Worm (Caenorhabditis elegans): ENCODE results near the gene Y55B1BR.6.
"Not testable (repeated sequence)": the region's sequence is repeated elsewhere in the genome, so short reads cannot be mapped to it uniquely, and the experiment has no call there.

Gene Y55B1BR.6

DNA sequence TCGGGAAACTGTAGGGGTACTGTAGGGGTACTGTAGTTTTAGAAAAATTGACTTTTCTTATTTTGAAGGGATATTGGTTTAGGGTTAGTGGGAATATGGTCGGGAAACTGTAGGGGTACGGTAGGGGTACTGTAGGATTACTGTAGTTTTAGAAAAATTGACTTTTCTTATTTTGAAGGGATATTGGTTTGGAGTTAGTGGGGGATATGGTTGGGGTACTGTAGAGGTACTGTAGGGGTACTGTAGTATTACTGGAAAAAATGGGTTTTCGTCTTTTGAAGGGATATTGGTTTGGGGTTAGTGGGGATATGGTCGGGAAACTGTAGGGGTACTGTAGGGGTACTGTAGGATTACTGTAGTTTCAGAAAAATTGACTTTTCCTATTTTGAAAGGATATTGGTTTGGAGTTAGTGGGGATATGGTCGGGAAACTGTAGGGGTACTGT lies 48.3 kb downstream of the Y55B1BR.6 start:
- TF ChIP-seq unc-3 (GFP tag; conservative IDR thresholded peaks at IDR 0.05) (peak; percentile 37; the same call in 1 of the 2 replicates), ceh-45 (GFP tag; IDR thresholded peaks at IDR 0.05) (peak; percentile 71)
- not testable (repeated sequence) for TF ChIP-seq unc-3 (tag; optimal IDR thresholded peaks at IDR 0.05)

All from whole organism, late embryonic.